Fruit fly (Drosophila melanogaster): ENCODE data around the gene AIF.

AIF gene

dm6 chr2L:2133009-2133408, 18.5 kb upstream of the AIF start (continued):
- peak; percentile 17; the same call in 1 of the 2 replicates for TF ChIP-seq CG14014 (GFP tag; IDR thresholded peaks at IDR 0.05)
- no peak for TF ChIP-seq en (GFP tag; optimal IDR thresholded peaks at IDR 0.05)
- TF ChIP-seq Drgx (GFP tag; IDR thresholded peaks at IDR 0.05), result no peak
- TF ChIP-seq CG17361 (GFP tag; IDR thresholded peaks at IDR 0.05), result no peak
- TF ChIP-seq Bgb (GFP tag; IDR thresholded peaks at IDR 0.05; ENCODE audit: partially characterized antibody), result no peak
- TF ChIP-seq Tbp (GFP tag; optimal IDR thresholded peaks at IDR 0.05), result no peak
- TF ChIP-seq CG11085 (GFP tag; IDR thresholded peaks at IDR 0.05), result no peak
- no peak for TF ChIP-seq H15 (GFP tag; IDR thresholded peaks at IDR 0.05)
- peak; percentile 5 for TF ChIP-seq caup (GFP tag; optimal IDR thresholded peaks at IDR 0.05; ENCODE audit: severe bottlenecking)
- TF ChIP-seq vvl (GFP tag; IDR thresholded peaks at IDR 0.05), result 0 out of 2 replicates have a peak, but pooled peaks have one; percentile 15
- no peak for TF ChIP-seq stwl (tag; optimal IDR thresholded peaks at IDR 0.05)
- no peak for TF ChIP-seq pzg (GFP tag; optimal IDR thresholded peaks at IDR 0.05)
- TF ChIP-seq Jarid2 (GFP tag; optimal IDR thresholded peaks at IDR 0.05), result no peak
- no peak for TF ChIP-seq schlank (tag; optimal IDR thresholded peaks at IDR 0.05)
- TF ChIP-seq CG11093 (GFP tag; IDR thresholded peaks at IDR 0.05), result no peak
- no peak for TF ChIP-seq dm (GFP tag; optimal IDR thresholded peaks at IDR 0.05)
- no peak for TF ChIP-seq CG11696 (GFP tag; IDR thresholded peaks at IDR 0.05)
- no peak for TF ChIP-seq Kr (GFP tag; optimal IDR thresholded peaks at IDR 0.05)
- no peak for TF ChIP-seq CG6175 (GFP tag; IDR thresholded peaks at IDR 0.05)
- TF ChIP-seq CG15601 (tag; optimal IDR thresholded peaks at IDR 0.05), result no peak
- TF ChIP-seq lilli (GFP tag; optimal IDR thresholded peaks at IDR 0.05), result peak; percentile 36
- TF ChIP-seq gsb (GFP tag; IDR thresholded peaks at IDR 0.05), result no peak
- TF ChIP-seq CG7556 (GFP tag; optimal IDR thresholded peaks at IDR 0.05), result no peak
- no peak for TF ChIP-seq zen2 (GFP tag; IDR thresholded peaks at IDR 0.05; ENCODE audit: partially characterized antibody)
- TF ChIP-seq zfh2 (GFP tag; optimal IDR thresholded peaks at IDR 0.05), result peak; percentile 49
- peak; percentile 49 for TF ChIP-seq CG3281 (GFP tag; optimal IDR thresholded peaks at IDR 0.05)
- TF ChIP-seq pho (GFP tag; optimal IDR thresholded peaks at IDR 0.05), result no peak
- no peak for TF ChIP-seq CG12219 (GFP tag; optimal IDR thresholded peaks at IDR 0.05)
- peak; percentile 37; the same call in 1 of the 2 replicates for TF ChIP-seq GATAe (GFP tag; conservative IDR thresholded peaks at IDR 0.05)
- TF ChIP-seq CG10209 (GFP tag; optimal IDR thresholded peaks at IDR 0.05), result no peak
- TF ChIP-seq CG3838 (GFP tag; optimal IDR thresholded peaks at IDR 0.05), result no peak
- TF ChIP-seq CG2678 (tag; optimal IDR thresholded peaks at IDR 0.05), result no peak
- TF ChIP-seq CG1233 (GFP tag; optimal IDR thresholded peaks at IDR 0.05), result no peak
- no peak for TF ChIP-seq oc (tag; optimal IDR thresholded peaks at IDR 0.05)
- no peak for TF ChIP-seq CG12942 (GFP tag; optimal IDR thresholded peaks at IDR 0.05)
- TF ChIP-seq CG5245 (GFP tag; optimal IDR thresholded peaks at IDR 0.05), result no peak
- TF ChIP-seq run (tag; optimal IDR thresholded peaks at IDR 0.05), result peak; percentile 64
- TF ChIP-seq sr (GFP tag; IDR thresholded peaks at IDR 0.05), result no peak
- no peak for TF ChIP-seq CG8388 (GFP tag; optimal IDR thresholded peaks at IDR 0.05)
- TF ChIP-seq jigr1 (GFP tag; IDR thresholded peaks at IDR 0.05), result no peak
- TF ChIP-seq HLH3B (GFP tag; IDR thresholded peaks at IDR 0.05), result no peak
- no peak for TF ChIP-seq zen (tag; optimal IDR thresholded peaks at IDR 0.05)
- TF ChIP-seq CG10565 (GFP tag; optimal IDR thresholded peaks at IDR 0.05), result no peak
- TF ChIP-seq CG1792 (GFP tag; optimal IDR thresholded peaks at IDR 0.05), result peak; percentile 46
- TF ChIP-seq ase (GFP tag; IDR thresholded peaks at IDR 0.05), result no peak
- no peak for TF ChIP-seq CG30020 (tag; optimal IDR thresholded peaks at IDR 0.05)
- no peak for TF ChIP-seq z (GFP tag; IDR thresholded peaks at IDR 0.05)
- TF ChIP-seq shn (GFP tag; optimal IDR thresholded peaks at IDR 0.05), result no peak
- no peak for TF ChIP-seq Asciz (GFP tag; optimal IDR thresholded peaks at IDR 0.05)
- TF ChIP-seq CG10654 (GFP tag; optimal IDR thresholded peaks at IDR 0.05), result no peak
- TF ChIP-seq org-1 (GFP tag; optimal IDR thresholded peaks at IDR 0.05), result no peak
- no peak for TF ChIP-seq CG10366 (GFP tag; IDR thresholded peaks at IDR 0.05)
